Fruit fly (Drosophila melanogaster): Measurements from ENCODE around the gene Dic1.

dm6 chr3R:13397040-13397439 is 32.3 kb downstream of the Dic1 start, which contains the start of gene CG14374:
- TF ChIP-seq Sox102F (GFP tag; optimal IDR thresholded peaks at IDR 0.05): no peak
- TF ChIP-seq Ets96B (tag; optimal IDR thresholded peaks at IDR 0.05): no peak
- no peak for TF ChIP-seq Blimp-1 (GFP tag; optimal IDR thresholded peaks at IDR 0.05)
- TF ChIP-seq CG6808 (GFP tag; optimal IDR thresholded peaks at IDR 0.05): no peak

All from whole organism, prepupa.